Worm (Caenorhabditis elegans): ENCODE results near the gene srg-55.
A peak's percentile ranks its signal among the peaks of the same experiment; 100 is the strongest.
"Not testable (repeated sequence)": the region's sequence is repeated elsewhere in the genome, so short reads cannot be mapped to it uniquely, and the experiment has no call there.

Gene srg-55

DNA sequence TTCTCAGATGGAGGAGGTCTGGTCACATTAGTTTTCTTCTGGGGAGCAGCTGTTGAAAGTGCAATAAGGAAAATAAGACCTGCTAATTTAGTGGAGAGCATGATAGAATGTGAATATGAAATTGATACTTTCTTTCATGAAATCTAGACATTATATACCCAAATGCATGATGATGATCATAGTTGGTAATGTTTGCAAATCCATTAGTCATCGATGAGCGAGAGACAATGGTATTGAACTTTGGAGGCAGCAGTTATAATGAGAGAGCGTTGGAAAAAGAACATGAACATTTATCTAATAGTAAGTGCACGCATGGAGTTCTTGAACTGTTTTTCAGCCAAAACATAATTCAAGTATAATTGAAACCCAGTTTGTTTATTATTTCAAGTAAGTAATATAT, 30.4 kb downstream of the srg-55 start, which contains the start of gene H12D21.6:
H12D21.6 (minus strand) TSS at position 101 of the 400 bp plus-strand sequence.
- TF ChIP-seq sea-2 (GFP tag; optimal IDR thresholded peaks at IDR 0.05), result no peak
- TF ChIP-seq nhr-28 (tag; optimal IDR thresholded peaks at IDR 0.05), result no peak
- TF ChIP-seq ztf-11 (tag; optimal IDR thresholded peaks at IDR 0.05), result no peak
- no peak for TF ChIP-seq nhr-25 (tag; optimal IDR thresholded peaks at IDR 0.05)
- no peak for TF ChIP-seq skn-1 (tag; optimal IDR thresholded peaks at IDR 0.05)
- no peak for TF ChIP-seq ceh-28 (tag; optimal IDR thresholded peaks at IDR 0.05)
- TF ChIP-seq elt-3 (tag; optimal IDR thresholded peaks at IDR 0.05), result no peak
- no peak for TF ChIP-seq aly-2 (tag; optimal IDR thresholded peaks at IDR 0.05)
- TF ChIP-seq nhr-43 (tag; optimal IDR thresholded peaks at IDR 0.05; ENCODE audit: poor library complexity, severe bottlenecking), result no peak
- TF ChIP-seq fkh-10 (GFP tag; optimal IDR thresholded peaks at IDR 0.05), result no peak
- no peak for TF ChIP-seq nhr-12 (tag; optimal IDR thresholded peaks at IDR 0.05)
- TF ChIP-seq fos-1 (tag; optimal IDR thresholded peaks at IDR 0.05), result no peak
- TF ChIP-seq mml-1 (tag; optimal IDR thresholded peaks at IDR 0.05), result no peak
- no peak for TF ChIP-seq egl-27 (tag; optimal IDR thresholded peaks at IDR 0.05)
- no peak for TF ChIP-seq lin-15B (tag; optimal IDR thresholded peaks at IDR 0.05)
- TF ChIP-seq ceh-16 (tag; optimal IDR thresholded peaks at IDR 0.05), result no peak
- no peak for TF ChIP-seq ZK546.5 (tag; optimal IDR thresholded peaks at IDR 0.05)
- TF ChIP-seq elt-2 (tag; optimal IDR thresholded peaks at IDR 0.05), result no peak

DNA sequence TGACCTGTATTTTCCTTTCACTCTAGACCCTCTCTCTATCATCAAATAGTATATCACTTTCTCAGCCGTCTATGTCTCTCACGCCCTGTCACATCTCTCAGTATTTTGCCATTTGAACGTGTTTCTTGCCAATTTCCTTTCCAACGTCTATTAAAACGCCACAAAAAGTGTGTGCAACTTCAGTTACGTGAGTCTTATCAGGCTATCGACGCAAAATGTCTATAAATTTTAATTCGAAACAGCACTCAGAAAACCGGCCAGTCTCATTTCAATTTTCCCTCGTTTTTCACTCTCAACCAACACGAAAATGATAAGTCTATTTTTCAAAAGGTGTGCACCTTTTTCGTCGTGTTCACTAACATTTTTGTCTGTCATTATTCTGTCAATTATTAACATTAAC, 32.6 kb downstream of the srg-55 start, which contains the start of gene mpst-3:
mpst-3 (plus strand) TSS at position 91 of the 400 bp plus-strand sequence.
- TF ChIP-seq elt-2 (tag; optimal IDR thresholded peaks at IDR 0.05) (peak; percentile 83), lin-39 (tag; optimal IDR thresholded peaks at IDR 0.05) (no peak), fkh-10 (GFP tag; optimal IDR thresholded peaks at IDR 0.05) (no peak), aly-2 (tag; optimal IDR thresholded peaks at IDR 0.05) (no peak), egl-5 (tag; optimal IDR thresholded peaks at IDR 0.05) (no peak), ceh-28 (tag; optimal IDR thresholded peaks at IDR 0.05) (no peak), nhr-28 (tag; optimal IDR thresholded peaks at IDR 0.05) (no peak), eor-1 (tag; optimal IDR thresholded peaks at IDR 0.05) (no peak), hmg-11 (tag; optimal IDR thresholded peaks at IDR 0.05) (no peak), pha-4 (tag; optimal IDR thresholded peaks at IDR 0.05) (peak; percentile 27), fkh-2 (tag; optimal IDR thresholded peaks at IDR 0.05) (no peak), skn-1 (tag; optimal IDR thresholded peaks at IDR 0.05) (no peak), fos-1 (tag; optimal IDR thresholded peaks at IDR 0.05) (no peak), unc-62 (GFP tag; optimal IDR thresholded peaks at IDR 0.05) (no peak), nhr-67 (tag; optimal IDR thresholded peaks at IDR 0.05) (no peak), pqm-1 (tag; optimal IDR thresholded peaks at IDR 0.05) (peak; percentile 58), ceh-16 (tag; optimal IDR thresholded peaks at IDR 0.05) (no peak), nhr-237 (tag; optimal IDR thresholded peaks at IDR 0.05) (no peak), snpc-4 (tag; optimal IDR thresholded peaks at IDR 0.05) (no peak), nhr-77 (tag; optimal IDR thresholded peaks at IDR 0.05) (no peak), daf-12 (tag; optimal IDR thresholded peaks at IDR 0.05) (no peak)

ce11 chrV:14893355-14894050, 34.6 kb downstream of the srg-55 start, which contains the start of the genes mpst-2 and H12D21.5:
TSS of gene mpst-2 (minus strand) at chrV:14893455.
TSS of gene H12D21.5 (plus strand) at chrV:14894000.
- no peak for TF ChIP-seq pha-4 (tag; optimal IDR thresholded peaks at IDR 0.05)
- no peak for TF ChIP-seq nfya-1 (tag; optimal IDR thresholded peaks at IDR 0.05; ENCODE audit: insufficient read depth)
- no peak for TF ChIP-seq hmg-11 (tag; optimal IDR thresholded peaks at IDR 0.05)
- TF ChIP-seq jun-1 (tag; optimal IDR thresholded peaks at IDR 0.05), result no peak
- TF ChIP-seq ceh-82 (tag; optimal IDR thresholded peaks at IDR 0.05), result no peak
- no peak for TF ChIP-seq snpc-4 (tag; optimal IDR thresholded peaks at IDR 0.05)
- no peak for TF ChIP-seq zag-1 (tag; optimal IDR thresholded peaks at IDR 0.05)

- TF ChIP-seq nhr-11, R02D3.7, ztf-11 (tag; optimal IDR thresholded peaks at IDR 0.05): not testable (repeated sequence)
Observed at ce11 chrV:14890782-14891181, 37.4 kb downstream of the srg-55 start, which contains the start of gene nspa-2. TSS of gene nspa-2 (plus strand) at chrV:14891082.

All from whole organism, L3 larva.